Worm (Caenorhabditis elegans) whole organism, late embryonic: ENCODE results near the gene T22E5.6.

Experiments used
- C08G9.2 ChIP-seq: sonication (generic microtip); optimal IDR thresholded peaks from 2 replicates; lab custom pipeline; 2016; ENCODE audit warnings: mild to moderate bottlenecking, missing genetic modification characterization, moderate library complexity, missing compliant biosample characterization
- C38D4.7 ChIP-seq: fragments of 200-800 bp; sonication (Bioruptor generic); optimal IDR thresholded peaks from 2 replicates; lab custom pipeline; 2018; ENCODE audit warnings: mild to moderate bottlenecking, missing genetic modification characterization, moderate library complexity, missing compliant biosample characterization
- F13H6.1 ChIP-seq: sonication (generic microtip); optimal IDR thresholded peaks from 2 replicates; lab custom pipeline; 2016; ENCODE audit warnings: missing genetic modification characterization, missing compliant biosample characterization
- K02D7.2 ChIP-seq: sonication (generic microtip); optimal IDR thresholded peaks from 2 replicates; lab custom pipeline; 2017; ENCODE audit warnings: mild to moderate bottlenecking, missing genetic modification characterization, missing compliant biosample characterization
- K09A11.1 ChIP-seq: sonication (generic microtip); optimal IDR thresholded peaks from 2 replicates; lab custom pipeline; 2017; ENCODE audit warnings: antibody characterized with exemption, mild to moderate bottlenecking, missing genetic modification characterization, missing compliant biosample characterization; ENCODE audit not compliant: insufficient read depth
- T23F11.4 ChIP-seq: fragments of 200-800 bp; sonication (Bioruptor generic); optimal IDR thresholded peaks from 2 replicates; lab custom pipeline; 2018; ENCODE audit warnings: mild to moderate bottlenecking, missing genetic modification characterization, missing compliant biosample characterization
- Y22D7AL.16 ChIP-seq: sonication (generic microtip); optimal IDR thresholded peaks from 2 replicates; lab custom pipeline; 2016; ENCODE audit warnings: missing genetic modification characterization, missing compliant biosample characterization
- ahr-1 ChIP-seq: sonication (generic microtip); optimal IDR thresholded peaks from 2 replicates; lab custom pipeline; 2016; ENCODE audit warnings: missing genetic modification characterization, missing compliant biosample characterization
- ama-1 ChIP-seq: fragments of 150-350 bp; optimal IDR thresholded peaks from 2 replicates; lab custom pipeline; 2014
- ceh-18 ChIP-seq: sonication (generic microtip); optimal IDR thresholded peaks from 2 replicates; lab custom pipeline; 2016; ENCODE audit warnings: missing genetic modification characterization, missing compliant biosample characterization
- ceh-19 ChIP-seq: fragments of 200-800 bp; sonication (Bioruptor generic); optimal IDR thresholded peaks from 2 replicates; lab custom pipeline; 2018; ENCODE audit warnings: mild to moderate bottlenecking, missing genetic modification characterization, missing compliant biosample characterization
- ceh-22 ChIP-seq: sonication (generic microtip); optimal IDR thresholded peaks from 2 replicates; lab custom pipeline; 2017; ENCODE audit warnings: missing biosample characterization, missing genetic modification characterization
- ceh-34 ChIP-seq: sonication (generic microtip); optimal IDR thresholded peaks from 2 replicates; lab custom pipeline; 2016; ENCODE audit warnings: mild to moderate bottlenecking, missing genetic modification characterization, missing compliant biosample characterization
- elt-2 ChIP-seq: sonication (generic microtip); optimal IDR thresholded peaks from 2 replicates; lab custom pipeline; 2016; ENCODE audit warnings: missing genetic modification reagents, missing genetic modification characterization, missing compliant biosample characterization
- elt-4 ChIP-seq: sonication (generic microtip); optimal IDR thresholded peaks from 2 replicates; lab custom pipeline; 2016; ENCODE audit warnings: missing genetic modification characterization, missing compliant biosample characterization
- ets-4 ChIP-seq: sonication (generic microtip); optimal IDR thresholded peaks from 2 replicates; lab custom pipeline; 2016; ENCODE audit warnings: missing genetic modification characterization, missing compliant biosample characterization
- eyg-1 ChIP-seq: sonication (generic microtip); optimal IDR thresholded peaks from 2 replicates; lab custom pipeline; 2016; ENCODE audit warnings: missing genotype, missing genetic modification characterization, missing compliant biosample characterization
- fax-1 ChIP-seq: sonication (generic microtip); optimal IDR thresholded peaks from 2 replicates; lab custom pipeline; 2016; ENCODE audit warnings: missing genotype, missing genetic modification characterization, missing compliant biosample characterization
- hlh-15 ChIP-seq: sonication (generic microtip); optimal IDR thresholded peaks from 2 replicates; lab custom pipeline; 2016; ENCODE audit warnings: missing genetic modification characterization, missing compliant biosample characterization
- hlh-30 ChIP-seq: sonication (generic microtip); optimal IDR thresholded peaks from 2 replicates; lab custom pipeline; 2017; ENCODE audit warnings: antibody characterized with exemption, missing genetic modification characterization, missing compliant biosample characterization; ENCODE audit not compliant: insufficient read depth
- hlh-6 ChIP-seq: sonication (generic microtip); optimal IDR thresholded peaks from 2 replicates; lab custom pipeline; 2016; ENCODE audit warnings: missing genotype, missing genetic modification characterization, missing compliant biosample characterization
- lim-6 ChIP-seq: sonication (generic microtip); optimal IDR thresholded peaks from 2 replicates; lab custom pipeline; 2016; ENCODE audit warnings: missing genetic modification characterization, missing compliant biosample characterization
- lin-11 ChIP-seq: fragments of 200-800 bp; sonication (Bioruptor generic); optimal IDR thresholded peaks from 2 replicates; lab custom pipeline; 2018; ENCODE audit warnings: mild to moderate bottlenecking, missing genetic modification characterization, missing compliant biosample characterization
- nhr-11 ChIP-seq: fragments of 150-350 bp; optimal IDR thresholded peaks from 2 replicates; lab custom pipeline; 2014; ENCODE audit warnings: missing biosample characterization, missing genetic modification characterization
- npax-4 ChIP-seq: sonication (generic microtip); optimal IDR thresholded peaks from 2 replicates; lab custom pipeline; 2016; ENCODE audit warnings: missing genetic modification characterization, missing compliant biosample characterization
- pax-1 ChIP-seq: fragments of 150-350 bp; optimal IDR thresholded peaks from 2 replicates; lab custom pipeline; 2014; ENCODE audit warnings: missing biosample characterization, missing genetic modification characterization
- pqm-1 ChIP-seq: sonication (generic microtip); optimal IDR thresholded peaks from 2 replicates; lab custom pipeline; 2016; ENCODE audit warnings: missing genetic modification characterization, missing compliant biosample characterization
- pros-1 ChIP-seq: fragments of 150-350 bp; optimal IDR thresholded peaks from 2 replicates; lab custom pipeline; 2014; ENCODE audit warnings: missing biosample characterization, missing genetic modification reagents, missing genetic modification characterization
- ref-2 ChIP-seq: sonication (generic microtip); optimal IDR thresholded peaks from 2 replicates; lab custom pipeline; 2016; ENCODE audit warnings: missing genetic modification characterization, missing compliant biosample characterization
- rnt-1 ChIP-seq: sonication (generic microtip); optimal IDR thresholded peaks from 2 replicates; lab custom pipeline; 2016; ENCODE audit warnings: missing genetic modification characterization, missing compliant biosample characterization
- sdc-2 ChIP-seq: sonication (generic microtip); optimal IDR thresholded peaks from 2 replicates; lab custom pipeline; 2016; ENCODE audit warnings: missing genotype, missing genetic modification characterization, missing compliant biosample characterization
- syd-9 ChIP-seq: sonication (generic microtip); optimal IDR thresholded peaks from 2 replicates; lab custom pipeline; 2016; ENCODE audit warnings: mild to moderate bottlenecking, missing genetic modification characterization, moderate library complexity, missing compliant biosample characterization
- tbx-7 ChIP-seq: sonication (generic microtip); optimal IDR thresholded peaks from 2 replicates; lab custom pipeline; 2016; ENCODE audit warnings: missing genotype, missing genetic modification characterization, missing compliant biosample characterization
- unc-3 ChIP-seq, 2 experiments: fragments of 200-800 bp in 1 of 2; sonication (Bioruptor generic) in 1 of 2; sonication (generic microtip) in 1 of 2; conservative IDR thresholded peaks in 1 of 2; optimal IDR thresholded peaks in 1 of 2; 2 replicates each; pipeline versions ENCODE4 v1.3.6 to Lab custom; 2016 to 2022; ENCODE audit warnings: missing compliant biosample characterization in 2 of 2, missing genetic modification characterization in 2 of 2, missing genetic modification reagents in 1 of 2
- unc-55 ChIP-seq: sonication (generic microtip); optimal IDR thresholded peaks from 2 replicates; lab custom pipeline; 2017; ENCODE audit warnings: missing biosample characterization, missing genetic modification reagents, missing genetic modification characterization
- zip-5 ChIP-seq: sonication (generic microtip); optimal IDR thresholded peaks from 2 replicates; lab custom pipeline; 2016; ENCODE audit warnings: missing genetic modification characterization, missing compliant biosample characterization
- ztf-16 ChIP-seq: sonication (generic microtip); optimal IDR thresholded peaks from 2 replicates; lab custom pipeline; 2017; ENCODE audit warnings: missing genetic modification characterization, missing compliant biosample characterization

The T22E5.6 gene

ce11 chrX:6448866-6449400, 32.7 kb upstream of the T22E5.6 start, which contains the start of gene fah-1:
Gene fah-1, minus strand, starts transcription at chrX:6448916.
- TF ChIP-seq hlh-30 (tag; lab: Kevin White, UChicago) = peak; percentile 61
- peak; percentile 22 for TF ChIP-seq elt-2 (tag; lab: Kevin White, UChicago)
- no peak for TF ChIP-seq pqm-1 (tag; lab: Kevin White, UChicago)

ce11 chrX:6446564-6446963, 30.4 kb upstream of the T22E5.6 start, which contains the start of gene asp-14:
Gene asp-14, minus strand, starts transcription at chrX:6446664.
- TF ChIP-seq zip-5 (tag; lab: Kevin White, UChicago) (no peak), ztf-16 (tag; lab: Kevin White, UChicago) (no peak), ceh-22 (tag; lab: Kevin White, UChicago) (no peak), hlh-15 (tag; lab: Kevin White, UChicago) (no peak), fax-1 (no peak), ceh-19 (no peak), unc-3 (GFP tag; conservative IDR thresholded peaks at IDR 0.05; lab: Robert Waterston, UW) (no peak), unc-3 (tag; optimal IDR thresholded peaks at IDR 0.05; lab: Kevin White, UChicago) (no peak), ref-2 (tag; lab: Kevin White, UChicago) (no peak)

- no peak for TF ChIP-seq ceh-34
- TF ChIP-seq C38D4.7 (GFP tag; lab: Kevin White, UChicago) = no peak
- TF ChIP-seq, all 69 proteins: peak for 0
Observed at ce11 chrX:6445239-6445638, 29.0 kb upstream of the T22E5.6 start.

ce11 chrX:6443373-6443772, 27.2 kb upstream of the T22E5.6 start, which contains the start of gene K10C2.7:
Gene K10C2.7, minus strand, starts transcription at chrX:6443473.
- no peak for TF ChIP-seq npax-4 (tag; lab: Kevin White, UChicago)
- no peak for TF ChIP-seq ahr-1
- no peak for TF ChIP-seq K09A11.1 (tag; lab: Kevin White, UChicago)
- TF ChIP-seq pax-1 (tag; lab: Kevin White, UChicago) = no peak
- TF ChIP-seq eyg-1 (tag; lab: Kevin White, UChicago) = no peak
- no peak for TF ChIP-seq lim-6
- TF ChIP-seq ceh-18 (tag; lab: Kevin White, UChicago) = no peak
- no peak for TF ChIP-seq unc-3 (GFP tag; conservative IDR thresholded peaks at IDR 0.05; lab: Robert Waterston, UW)
- no peak for TF ChIP-seq unc-3 (tag; optimal IDR thresholded peaks at IDR 0.05; lab: Kevin White, UChicago)
- TF ChIP-seq sdc-2 = no peak
- TF ChIP-seq pros-1 (tag; lab: Kevin White, UChicago) = no peak
- no peak for TF ChIP-seq ets-4
- TF ChIP-seq rnt-1 (tag; lab: Kevin White, UChicago) = no peak

ce11 chrX:6440464-6440863, 24.3 kb upstream of the T22E5.6 start, which contains the start of gene K10C2.14:
Gene K10C2.14, minus strand, starts transcription at chrX:6440564.
- TF ChIP-seq ahr-1 = no peak
- no peak for TF ChIP-seq ceh-19
- no peak for TF ChIP-seq T23F11.4 (GFP tag; lab: Kevin White, UChicago)
- TF ChIP-seq hlh-6 = no peak
- TF ChIP-seq fax-1 = no peak
- TF ChIP-seq nhr-11 = no peak
- TF ChIP-seq K09A11.1 (tag; lab: Kevin White, UChicago) = no peak
- TF ChIP-seq ets-4 = no peak
- no peak for TF ChIP-seq lin-11 (tag; lab: Kevin White, UChicago)
- no peak for TF ChIP-seq tbx-7 (tag; lab: Kevin White, UChicago)
- no peak for TF ChIP-seq ama-1 (lab: Kevin White, UChicago)
- TF ChIP-seq ztf-16 (tag; lab: Kevin White, UChicago) = no peak
- no peak for TF ChIP-seq Y22D7AL.16 (tag; lab: Kevin White, UChicago)
- no peak for TF ChIP-seq lim-6
- no peak for TF ChIP-seq unc-55
- no peak for TF ChIP-seq elt-4 (tag; lab: Kevin White, UChicago)
- no peak for TF ChIP-seq K02D7.2
- TF ChIP-seq F13H6.1 (tag; lab: Kevin White, UChicago) = no peak
- no peak for TF ChIP-seq syd-9
- no peak for TF ChIP-seq C08G9.2
- TF ChIP-seq, all 69 proteins: peak for 0
